Fruit fly (Drosophila melanogaster) whole organism, pupa: Measurements from ENCODE around the gene CG1791.

Experiments used
- CG10348 ChIP-seq: fragments of 200-800 bp; sonication (Bioruptor generic); IDR thresholded peaks from 2 replicates; pipeline ENCODE4 v1.3.6; 2022; ENCODE audit warnings: missing biosample characterization, missing genetic modification characterization
- CG12605 ChIP-seq: fragments of 200-800 bp; sonication (Bioruptor generic); IDR thresholded peaks from 2 replicates; pipeline ENCODE4 v1.3.6; 2022; ENCODE audit warnings: missing biosample characterization, missing genetic modification characterization
- CG13204 ChIP-seq: fragments of 200-800 bp; sonication (Bioruptor generic); optimal IDR thresholded peaks from 2 replicates; lab custom pipeline; 2018; ENCODE audit warnings: missing biosample characterization, mild to moderate bottlenecking, missing genetic modification characterization, moderate library complexity
- CG14655 ChIP-seq: fragments of 200-800 bp; sonication (Bioruptor generic); optimal IDR thresholded peaks from 3 replicates; lab custom pipeline; 2017; ENCODE audit warnings: mild to moderate bottlenecking, missing biosample characterization, missing genetic modification reagents, missing genetic modification characterization
- CG15710 ChIP-seq: fragments of 200-800 bp; sonication (Bioruptor generic); optimal IDR thresholded peaks from 2 replicates; lab custom pipeline; 2018; ENCODE audit warnings: missing biosample characterization, mild to moderate bottlenecking, missing genetic modification characterization, moderate library complexity
- CG17806 ChIP-seq: fragments of 200-800 bp; sonication (Bioruptor generic); optimal IDR thresholded peaks from 2 replicates; lab custom pipeline; 2018; ENCODE audit warnings: missing biosample characterization, mild to moderate bottlenecking, missing genetic modification characterization, moderate library complexity
- CG32121 ChIP-seq: fragments of 200-800 bp; sonication (Bioruptor generic); IDR thresholded peaks from 2 replicates; pipeline ENCODE4 v1.3.6; 2022; ENCODE audit warnings: missing biosample characterization, missing genetic modification characterization
- CG34367 ChIP-seq: fragments of 200-800 bp; sonication (Bioruptor generic); optimal IDR thresholded peaks from 2 replicates; lab custom pipeline; 2018; ENCODE audit warnings: missing biosample characterization, mild to moderate bottlenecking, missing genetic modification characterization
- CG4496 ChIP-seq: fragments of 200-800 bp; sonication (Bioruptor generic); IDR thresholded peaks from 3 replicates; pipeline ENCODE4 v1.3.6; 2022; ENCODE audit warnings: missing biosample characterization, missing genetic modification characterization
- CG8159 ChIP-seq: fragments of 200-800 bp; sonication (Bioruptor generic); optimal IDR thresholded peaks from 3 replicates; lab custom pipeline; 2018; ENCODE audit warnings: missing biosample characterization, mild to moderate bottlenecking, missing genetic modification characterization, moderate library complexity
- CG8301 ChIP-seq: fragments of 200-800 bp; sonication (Bioruptor generic); optimal IDR thresholded peaks from 2 replicates; lab custom pipeline; 2018; ENCODE audit warnings: missing biosample characterization, mild to moderate bottlenecking, missing genetic modification characterization
- CG9948 ChIP-seq: fragments of 200-800 bp; sonication (Bioruptor generic); optimal IDR thresholded peaks from 2 replicates; lab custom pipeline; 2018; ENCODE audit warnings: missing biosample characterization, mild to moderate bottlenecking, missing genetic modification characterization, moderate library complexity
- D1 ChIP-seq: fragments of 200-800 bp; sonication (Bioruptor generic); optimal IDR thresholded peaks from 2 replicates; lab custom pipeline; 2018; ENCODE audit warnings: missing biosample characterization, mild to moderate bottlenecking, missing genetic modification characterization, moderate library complexity
- EcR ChIP-seq: fragments of 200-800 bp; sonication (Bioruptor generic); optimal IDR thresholded peaks from 3 replicates; lab custom pipeline; 2019; ENCODE audit warnings: missing biosample characterization, missing genetic modification characterization, mild to moderate bottlenecking, moderate library complexity, missing genetic modification reagents
- Ets98B ChIP-seq: fragments of 200-800 bp; sonication (Bioruptor generic); IDR thresholded peaks from 2 replicates; pipeline ENCODE4 v1.3.6; 2022; ENCODE audit warnings: missing biosample characterization, missing genetic modification characterization
- Pif1B ChIP-seq: fragments of 200-800 bp; sonication (Bioruptor generic); optimal IDR thresholded peaks from 3 replicates; lab custom pipeline; 2016; ENCODE audit warnings: missing biosample characterization, missing genetic modification characterization
- Snoo ChIP-seq: fragments of 200-800 bp; sonication (Bioruptor generic); optimal IDR thresholded peaks from 3 replicates; lab custom pipeline; 2017; ENCODE audit warnings: missing biosample characterization, mild to moderate bottlenecking, missing genetic modification characterization, inconsistent platforms
- fd96Ca ChIP-seq: fragments of 200-800 bp; sonication (Bioruptor generic); IDR thresholded peaks from 3 replicates; pipeline ENCODE4 v1.3.6; 2022; ENCODE audit warnings: missing biosample characterization, missing genetic modification characterization
- gl ChIP-seq: fragments of 200-800 bp; sonication (Bioruptor generic); optimal IDR thresholded peaks from 2 replicates; lab custom pipeline; 2018; ENCODE audit warnings: missing biosample characterization, mild to moderate bottlenecking, missing genetic modification characterization
- rn ChIP-seq: fragments of 200-800 bp; sonication (Bioruptor generic); IDR thresholded peaks from 2 replicates; pipeline ENCODE4 v1.3.6; 2022; ENCODE audit warnings: missing biosample characterization, missing genetic modification characterization

CG1791 gene

DNA sequence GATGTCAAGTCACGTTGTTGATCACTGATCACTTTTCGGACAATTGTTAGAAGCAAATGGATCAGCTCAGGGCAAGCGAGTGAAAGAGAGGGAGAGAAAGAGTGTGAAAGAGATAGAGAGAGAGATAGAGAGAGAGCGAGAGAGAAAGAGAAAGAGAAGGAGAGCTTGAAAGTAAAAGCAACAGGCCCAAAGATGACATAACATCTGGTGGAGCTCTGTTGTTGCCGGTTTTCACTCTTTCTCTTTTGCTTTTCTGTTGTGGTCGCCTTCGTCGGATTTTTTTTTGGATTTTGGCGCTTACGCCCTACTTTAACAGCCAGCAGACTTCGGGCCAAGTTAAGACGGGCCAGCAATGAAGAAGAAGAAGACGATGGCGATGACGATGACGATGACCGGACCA is 26.3 kb upstream of the CG1791 start:
- no peak for TF ChIP-seq D1
- no peak for TF ChIP-seq CG9948
- TF ChIP-seq CG14655 (GFP tag; lab: Kevin White, UChicago): no peak
- TF ChIP-seq EcR (GFP tag; lab: Kevin White, UChicago): no peak
- no peak for TF ChIP-seq CG8301 (tag; lab: Kevin White, UChicago)
- TF ChIP-seq gl: no peak
- TF ChIP-seq CG32121 (GFP tag; lab: Robert Waterston, UW): no peak

DNA sequence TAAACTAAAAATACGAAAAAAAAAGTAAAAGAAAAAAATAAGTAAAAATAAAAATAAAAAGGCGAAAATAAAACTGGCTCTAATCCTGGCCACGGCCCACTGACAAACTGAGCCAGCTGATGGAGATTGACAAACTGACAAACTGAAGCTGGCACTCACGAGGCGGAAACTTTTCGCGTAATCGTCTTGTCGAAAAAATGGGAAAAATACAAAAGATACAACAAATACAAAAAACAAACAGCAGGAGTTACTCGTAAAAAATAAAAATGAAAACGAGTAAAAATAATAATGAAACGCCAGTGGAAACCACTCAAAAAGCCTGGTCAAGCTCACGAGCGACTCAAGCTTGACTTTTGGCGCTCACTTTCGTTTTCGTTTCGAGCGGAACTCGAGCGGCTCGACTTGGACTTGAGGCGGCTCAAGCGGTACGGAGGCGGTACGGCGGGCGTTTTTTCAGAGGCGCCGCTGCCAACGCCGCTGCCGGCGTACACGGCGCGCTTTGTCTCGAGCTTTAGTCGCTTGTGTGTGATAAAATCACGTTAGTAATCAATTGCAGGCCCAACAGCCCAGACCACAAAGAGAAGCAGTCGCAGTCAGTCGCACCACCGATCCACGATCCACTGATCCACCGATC is 24.6 kb upstream of the CG1791 start, which contains the start of gene CG32694:
Gene CG32694 (plus strand): TSS at position 537 of the 634 bp plus-strand sequence.
- no peak; the same call in 1 of the 2 replicates for TF ChIP-seq CG32121 (GFP tag; lab: Robert Waterston, UW)
- TF ChIP-seq Ets98B (GFP tag; lab: Robert Waterston, UW): peak; percentile 34; the same call in 1 of the 2 replicates
- TF ChIP-seq CG34367: no peak
- TF ChIP-seq CG13204: peak; percentile 53
- TF ChIP-seq D1: no peak
- TF ChIP-seq CG8159 (tag; lab: Kevin White, UChicago): peak; percentile 16
- TF ChIP-seq CG15710 (tag; lab: Kevin White, UChicago): no peak
- TF ChIP-seq EcR (GFP tag; lab: Kevin White, UChicago): no peak
- TF ChIP-seq CG9948: no peak

DNA sequence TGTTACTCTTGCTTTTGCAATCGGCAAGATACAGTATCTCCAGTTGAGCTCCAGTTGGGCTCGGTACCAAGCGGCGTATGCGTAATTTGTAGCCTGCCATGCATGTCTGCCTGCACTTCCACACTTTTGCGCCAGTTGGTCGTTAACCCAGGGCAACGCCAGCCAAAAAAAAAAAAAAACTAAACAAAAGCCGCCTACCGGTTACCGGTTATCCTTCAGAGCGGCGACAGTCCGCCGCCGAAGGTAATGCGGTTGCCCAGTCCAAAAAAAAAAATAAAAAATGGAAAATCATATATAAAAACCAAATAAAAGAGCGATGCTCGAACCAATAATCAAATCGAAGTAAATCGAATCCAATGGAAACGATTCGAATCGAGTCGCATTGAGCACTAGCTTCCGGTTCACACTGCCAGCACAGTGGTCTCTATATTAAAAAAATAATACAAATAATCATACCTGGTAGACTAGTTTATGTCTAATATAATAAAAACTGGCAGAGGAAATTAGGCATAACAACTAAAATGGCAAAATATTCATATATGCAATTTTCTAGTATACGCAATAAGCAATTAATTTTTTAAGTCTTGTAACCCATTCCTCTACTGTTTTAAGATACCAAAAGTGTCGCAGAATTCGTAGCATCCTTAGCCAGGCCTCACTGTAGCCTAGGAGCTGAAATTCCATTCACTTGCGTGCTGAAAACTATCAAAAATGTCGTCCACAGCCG is 22.8 kb upstream of the CG1791 start:
- TF ChIP-seq CG10348 (GFP tag; lab: Robert Waterston, UW): no peak
- TF ChIP-seq CG15710 (tag; lab: Kevin White, UChicago): peak; percentile 67
- peak; percentile 25 for TF ChIP-seq Pif1B
- peak; percentile 61 for TF ChIP-seq EcR (GFP tag; lab: Kevin White, UChicago)
- no peak for TF ChIP-seq fd96Ca (GFP tag; lab: Robert Waterston, UW)
- 0 out of 3 replicates have a peak, but pooled peaks have one; percentile 16 for TF ChIP-seq CG4496 (GFP tag; lab: Robert Waterston, UW)
- no peak for TF ChIP-seq gl
- peak; percentile 72 for TF ChIP-seq CG8159 (tag; lab: Kevin White, UChicago)
- TF ChIP-seq CG9948: no peak

DNA sequence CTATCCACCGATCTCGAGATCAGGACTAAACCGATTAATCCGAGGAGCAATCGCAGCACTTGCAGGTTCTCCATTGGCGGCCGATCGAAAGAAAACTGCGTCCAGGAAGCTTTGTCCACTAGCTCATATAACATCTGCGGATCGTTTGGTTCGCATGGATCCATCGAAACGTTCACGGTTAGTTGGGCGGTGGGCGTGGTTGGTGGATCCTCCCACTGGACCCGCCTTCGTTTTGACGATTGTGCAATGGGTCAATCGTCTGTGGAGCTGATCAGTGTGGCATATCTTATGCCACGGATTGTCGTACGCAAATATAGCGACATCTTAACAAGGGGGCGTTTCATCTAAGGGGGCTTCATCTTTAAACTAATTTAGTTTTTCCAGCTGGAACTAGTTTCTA is 15.8 kb upstream of the CG1791 start, which contains the start of gene CG15252:
Gene CG15252 (minus strand): TSS at position 101 of the 400 bp plus-strand sequence.
- TF ChIP-seq EcR (GFP tag; lab: Kevin White, UChicago) (no peak), CG15710 (tag; lab: Kevin White, UChicago) (no peak), CG32121 (GFP tag; lab: Robert Waterston, UW) (no peak), D1 (no peak), gl (no peak), Ets98B (GFP tag; lab: Robert Waterston, UW) (no peak), CG8301 (tag; lab: Kevin White, UChicago) (no peak), CG4496 (GFP tag; lab: Robert Waterston, UW) (no peak), Pif1B (no peak), CG34367 (no peak), CG14655 (GFP tag; lab: Kevin White, UChicago) (no peak), CG12605 (GFP tag; lab: Robert Waterston, UW) (no peak), CG13204 (no peak), CG9948 (no peak), rn (GFP tag; lab: Robert Waterston, UW) (no peak), CG17806 (tag; lab: Kevin White, UChicago) (no peak), CG8159 (tag; lab: Kevin White, UChicago) (no peak), CG10348 (GFP tag; lab: Robert Waterston, UW) (no peak), fd96Ca (GFP tag; lab: Robert Waterston, UW) (no peak)
- TF ChIP-seq, all 21 proteins: peak for 0

DNA sequence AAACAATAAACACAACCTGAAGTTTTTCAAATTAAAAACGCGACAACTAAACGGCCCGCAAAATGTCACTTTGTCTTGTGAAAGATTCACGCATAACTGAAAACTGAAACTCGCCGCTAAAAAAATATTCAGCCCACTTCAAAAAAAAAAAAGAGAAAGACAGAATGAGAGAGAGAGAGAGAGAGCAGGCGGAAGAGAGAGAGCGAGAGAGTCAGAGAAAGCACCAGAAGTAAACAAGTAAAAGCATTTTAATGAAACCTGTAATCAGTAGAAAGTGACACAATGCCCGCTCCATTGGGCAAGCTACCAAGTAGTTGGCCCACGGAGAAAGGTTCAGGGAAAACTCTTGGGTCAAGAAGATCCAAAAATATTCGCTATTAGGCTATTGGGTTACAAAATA is 12.6 kb upstream of the CG1791 start, which contains the start of gene CG43386:
Gene CG43386 (minus strand): TSS at position 101 of the 400 bp plus-strand sequence.
- TF ChIP-seq CG8159 (tag; lab: Kevin White, UChicago): no peak
- no peak for TF ChIP-seq gl
- no peak for TF ChIP-seq CG17806 (tag; lab: Kevin White, UChicago)
- TF ChIP-seq fd96Ca (GFP tag; lab: Robert Waterston, UW): no peak
- TF ChIP-seq D1: no peak
- no peak for TF ChIP-seq CG13204
- TF ChIP-seq rn (GFP tag; lab: Robert Waterston, UW): no peak
- no peak for TF ChIP-seq CG8301 (tag; lab: Kevin White, UChicago)
- no peak for TF ChIP-seq Snoo
- TF ChIP-seq CG34367: no peak
- no peak for TF ChIP-seq CG15710 (tag; lab: Kevin White, UChicago)
- TF ChIP-seq CG4496 (GFP tag; lab: Robert Waterston, UW): no peak
- TF ChIP-seq EcR (GFP tag; lab: Kevin White, UChicago): no peak
- no peak for TF ChIP-seq CG9948
- no peak for TF ChIP-seq CG12605 (GFP tag; lab: Robert Waterston, UW)
- no peak for TF ChIP-seq CG10348 (GFP tag; lab: Robert Waterston, UW)

DNA sequence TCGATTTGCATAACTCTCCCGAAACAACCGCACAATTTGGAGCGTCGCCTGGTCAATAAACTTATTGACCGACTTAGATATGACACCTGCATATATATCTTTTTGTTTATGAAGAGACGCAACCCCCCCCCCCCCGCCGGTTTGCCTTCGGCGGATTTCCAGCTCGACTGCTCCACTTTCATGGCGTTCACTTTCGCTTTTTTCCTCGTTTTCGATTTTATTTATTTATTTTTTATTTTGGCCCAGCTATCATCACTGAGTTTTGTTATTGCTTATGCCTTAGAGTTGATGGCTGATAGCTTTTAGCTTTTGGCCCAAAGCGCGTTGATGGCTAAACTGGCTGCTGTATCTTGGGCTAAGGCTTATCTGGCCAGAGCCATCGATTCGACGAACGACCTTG is 11.3 kb upstream of the CG1791 start:
- no peak for TF ChIP-seq CG17806 (tag; lab: Kevin White, UChicago)
- TF ChIP-seq CG9948: no peak
- TF ChIP-seq, all 21 proteins: peak for 0
